Worm (Caenorhabditis elegans) whole organism, L4 larva: ENCODE data around the gene faxc-1.

Experiments used
- D1046.2 ChIP-seq: fragments of 200-800 bp; sonication (Bioruptor generic); IDR thresholded peaks from 2 replicates; pipeline ENCODE4 v1.3.6; 2022; ENCODE audit warnings: missing genetic modification characterization, missing compliant biosample characterization
- ceh-32 ChIP-seq: sonication (generic microtip); optimal IDR thresholded peaks from 2 replicates; lab custom pipeline; 2016; ENCODE audit warnings: mild to moderate bottlenecking, missing genetic modification characterization, missing compliant biosample characterization; ENCODE audit not compliant: poor library complexity
- ces-1 ChIP-seq: fragments of 150-350 bp; sonication (generic microtip); optimal IDR thresholded peaks from 4 replicates; lab custom pipeline; 2014; ENCODE audit warnings: missing biosample characterization, missing genetic modification reagents, missing genetic modification characterization
- nhr-48 ChIP-seq: sonication (generic microtip); optimal IDR thresholded peaks from 2 replicates; lab custom pipeline; 2016; ENCODE audit warnings: mild to moderate bottlenecking, missing genetic modification characterization, missing compliant biosample characterization

ce11 chrII:12262567-12262966, 1.4 kb upstream of the faxc-1 start:
- TF ChIP-seq D1046.2 (GFP tag; lab: Robert Waterston, UW): no peak
- TF ChIP-seq ceh-32 (tag; lab: Kevin White, UChicago): no peak
- no peak for TF ChIP-seq ces-1 (GFP tag; lab: Kevin White, UChicago)
- no peak for TF ChIP-seq nhr-48
